Fruit fly (Drosophila melanogaster) whole organism, embryonic: Measurements from ENCODE around the gene CG13046.

Experiments used
- Atf6 ChIP-seq: fragments of 200-800 bp; sonication (Bioruptor generic); IDR thresholded peaks from 2 replicates; pipeline ENCODE4 v1.3.6; 2022; ENCODE audit warnings: missing biosample characterization, missing genetic modification characterization
- Awh ChIP-seq: fragments of 200-800 bp; sonication (Bioruptor generic); IDR thresholded peaks from 2 replicates; pipeline ENCODE4, ENCODE4 v1.3.6; 2022; ENCODE audit warnings: missing biosample characterization, missing genetic modification characterization
- CG12219 ChIP-seq: fragments of 200-800 bp; sonication (Bioruptor generic); optimal IDR thresholded peaks from 3 replicates; lab custom pipeline; 2018; ENCODE audit warnings: missing biosample characterization, mild to moderate bottlenecking, missing genetic modification characterization
- CG12769 ChIP-seq: fragments of 200-800 bp; sonication (Bioruptor generic); optimal IDR thresholded peaks from 2 replicates; lab custom pipeline; 2019; ENCODE audit warnings: missing biosample characterization, mild to moderate bottlenecking, missing genetic modification characterization, moderate library complexity
- CG15269 ChIP-seq: fragments of 200-800 bp; sonication (Bioruptor generic); optimal IDR thresholded peaks from 2 replicates; lab custom pipeline; 2018; ENCODE audit warnings: missing biosample characterization, mild to moderate bottlenecking, missing genetic modification characterization, moderate library complexity
- CG34422 ChIP-seq: fragments of 200-800 bp; sonication (Bioruptor generic); IDR thresholded peaks from 3 replicates; pipeline ENCODE4 v1.3.6; 2022; ENCODE audit warnings: missing biosample characterization, missing genetic modification characterization
- CG4282 ChIP-seq: fragments of 200-800 bp; sonication (Bioruptor generic); optimal IDR thresholded peaks from 2 replicates; lab custom pipeline; 2016; ENCODE audit warnings: missing biosample characterization, missing genetic modification characterization
- CG4730 ChIP-seq: fragments of 200-800 bp; sonication (Bioruptor generic); IDR thresholded peaks from 2 replicates; pipeline ENCODE4 v1.3.6; 2022; ENCODE audit warnings: missing biosample characterization, missing genetic modification characterization
- Deaf1 ChIP-seq: fragments of 200-800 bp; optimal IDR thresholded peaks from 3 replicates; lab custom pipeline; 2019; ENCODE audit warnings: missing biosample characterization, mild to moderate bottlenecking, missing genetic modification characterization, moderate library complexity
- Dip3 ChIP-seq: fragments of 200-800 bp; sonication (Bioruptor generic); optimal IDR thresholded peaks from 3 replicates; lab custom pipeline; 2016; ENCODE audit warnings: missing biosample characterization, missing genetic modification characterization
- Dref ChIP-seq: fragments of 200-800 bp; sonication (Bioruptor generic); IDR thresholded peaks from 2 replicates; pipeline ENCODE4 v1.3.6; 2022; ENCODE audit warnings: missing biosample characterization, missing genetic modification characterization
- E2f1 ChIP-seq: fragments of 200-800 bp; sonication (Bioruptor generic); IDR thresholded peaks from 2 replicates; pipeline ENCODE4 v1.3.6; 2022; ENCODE audit warnings: missing biosample characterization, missing genetic modification characterization
- Ets65A ChIP-seq: fragments of 200-800 bp; sonication (Bioruptor generic); peaks from one replicate; lab custom pipeline; 2016; ENCODE audit warnings: missing biosample characterization, missing genetic modification characterization
- Ets97D ChIP-seq: fragments of 200-800 bp; sonication (Bioruptor generic); optimal IDR thresholded peaks from 3 replicates; lab custom pipeline; 2016; ENCODE audit warnings: missing biosample characterization, missing genetic modification characterization
- Hr78 ChIP-seq, 2 experiments: fragments of 200-800 bp in 1 of 2; fragments of >200 bp in 1 of 2; sonication (Bioruptor generic) in 1 of 2; optimal IDR thresholded peaks; 2 replicates each; lab custom pipeline; 2017 to 2019; ENCODE audit warnings: missing biosample characterization in 2 of 2, missing genetic modification characterization in 2 of 2, mild to moderate bottlenecking in 1 of 2, moderate library complexity in 1 of 2
- Optix ChIP-seq: fragments of 200-800 bp; sonication (Bioruptor generic); IDR thresholded peaks from 3 replicates; pipeline ENCODE4 v1.3.6; 2022; ENCODE audit warnings: missing biosample characterization, missing genetic modification characterization
- Taf1 ChIP-seq: fragments of 200-800 bp; sonication (Bioruptor generic); IDR thresholded peaks from 2 replicates; pipeline ENCODE4 v1.3.6; 2022; ENCODE audit warnings: missing biosample characterization, missing genetic modification characterization
- YL-1 ChIP-seq: fragments of 200-800 bp; sonication (Bioruptor generic); optimal IDR thresholded peaks from 3 replicates; lab custom pipeline; 2017; ENCODE audit warnings: missing biosample characterization, mild to moderate bottlenecking, missing genetic modification characterization
- abd-A ChIP-seq: fragments of 200-800 bp; sonication (Bioruptor generic); optimal IDR thresholded peaks from 3 replicates; lab custom pipeline; 2019; ENCODE audit warnings: missing biosample characterization, mild to moderate bottlenecking, missing genetic modification characterization, moderate library complexity
- caup ChIP-seq: fragments of 200-800 bp; sonication (Bioruptor generic); optimal IDR thresholded peaks from 3 replicates; lab custom pipeline; 2017; ENCODE audit warnings: missing biosample characterization, mild to moderate bottlenecking, missing genetic modification characterization, moderate library complexity; ENCODE audit not compliant: severe bottlenecking
- chinmo ChIP-seq: fragments of 200-800 bp; sonication (Bioruptor generic); IDR thresholded peaks from 4 replicates; pipeline ENCODE4 v1.3.6; 2022; ENCODE audit warnings: missing biosample characterization, missing genetic modification characterization; ENCODE audit not compliant: partially characterized antibody
- lbe ChIP-seq: fragments of 200-800 bp; sonication (Bioruptor generic); optimal IDR thresholded peaks from 2 replicates; lab custom pipeline; 2016; ENCODE audit warnings: missing biosample characterization, mild to moderate bottlenecking, missing genetic modification characterization
- nom ChIP-seq: fragments of 200-800 bp; sonication (Bioruptor generic); optimal IDR thresholded peaks from 2 replicates; lab custom pipeline; 2017; ENCODE audit warnings: missing biosample characterization, missing genetic modification characterization, mild to moderate bottlenecking, moderate library complexity, missing genetic modification reagents
- oc ChIP-seq: fragments of 200-800 bp; sonication (Bioruptor generic); optimal IDR thresholded peaks from 2 replicates; lab custom pipeline; 2018; ENCODE audit warnings: missing biosample characterization, mild to moderate bottlenecking, missing genetic modification characterization, moderate library complexity
- onecut ChIP-seq: fragments of 200-800 bp; sonication (Bioruptor generic); IDR thresholded peaks from 2 replicates; pipeline ENCODE4 v1.3.6; 2022; ENCODE audit warnings: missing biosample characterization, missing genetic modification characterization
- pan ChIP-seq, 4 experiments: fragments of >200 bp in 3 of 4; fragments of 200-800 bp in 1 of 4; sonication (Bioruptor generic) in 1 of 4; optimal IDR thresholded peaks in 3 of 4; IDR thresholded peaks in 1 of 4; 2 replicates each; pipeline versions ENCODE4 v1.3.6 to Lab custom; 2017 to 2022; ENCODE audit warnings: missing biosample characterization in 2 of 4, missing genetic modification characterization in 2 of 4, mixed read lengths in 1 of 4
- sd ChIP-seq: fragments of 200-800 bp; sonication (Bioruptor generic); optimal IDR thresholded peaks from 3 replicates; lab custom pipeline; 2018; ENCODE audit warnings: missing biosample characterization, mild to moderate bottlenecking, missing genetic modification characterization, moderate library complexity
- unpg ChIP-seq: fragments of 200-800 bp; sonication (Bioruptor generic); optimal IDR thresholded peaks from 3 replicates; lab custom pipeline; 2018; ENCODE audit warnings: missing biosample characterization, mild to moderate bottlenecking, missing genetic modification characterization, moderate library complexity
- vvl ChIP-seq: fragments of 200-800 bp; sonication (Bioruptor generic); IDR thresholded peaks from 2 replicates; pipeline ENCODE4 v1.3.6; 2022; ENCODE audit warnings: missing biosample characterization, missing genetic modification characterization
- z ChIP-seq: fragments of 200-800 bp; sonication (Bioruptor generic); IDR thresholded peaks from 3 replicates; pipeline ENCODE4 v1.3.6; 2022; ENCODE audit warnings: missing biosample characterization, missing genetic modification characterization

CG13046 gene

DNA sequence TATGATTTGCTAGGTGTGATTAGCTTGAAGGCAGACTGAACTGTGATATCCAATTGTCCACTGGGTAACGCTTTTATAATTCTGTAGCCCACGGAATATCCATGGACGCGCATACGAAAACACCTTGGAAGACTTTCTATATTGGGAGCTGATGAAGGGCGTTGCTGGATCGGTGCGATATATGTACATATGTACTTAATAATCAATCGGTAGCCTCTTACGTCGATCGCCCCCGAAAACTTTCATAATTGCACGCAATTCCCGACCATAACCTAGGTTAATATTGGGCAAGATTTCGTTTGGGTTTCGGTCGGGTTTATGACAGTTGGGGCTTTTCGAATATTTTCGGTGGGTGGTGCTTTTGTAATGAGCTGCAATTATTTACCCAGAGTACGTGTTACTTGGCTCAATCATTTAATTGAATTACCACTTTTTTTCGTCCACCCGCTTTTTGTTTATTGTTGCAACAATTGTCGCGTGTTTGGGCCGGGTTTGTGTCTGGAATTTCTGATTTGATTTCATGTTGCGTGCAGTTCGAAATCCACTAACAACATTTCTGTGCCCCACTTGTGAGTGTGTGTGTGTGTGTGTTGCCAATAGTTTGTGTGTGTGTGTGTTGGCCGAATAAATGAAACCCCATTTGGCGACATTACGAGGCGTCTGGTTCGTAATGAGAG is 6.2 kb downstream of the CG13046 start, which contains the start of gene CG13049:
Gene CG13049, minus strand, starts transcription at position 51 of the 677 bp plus-strand sequence.
- TF ChIP-seq unpg (GFP tag; lab: Kevin White, UChicago) (no peak), pan (optimal IDR thresholded peaks at IDR 0.05; lab: Kevin White, UChicago) (no peak), pan (GFP tag; optimal IDR thresholded peaks at IDR 0.05 in 1 of 2, IDR thresholded peaks at IDR 0.05 in 1 of 2) (peak in 1 of 2 experiments; percentile 12), sd (tag; lab: Kevin White, UChicago) (peak; percentile 3), vvl (GFP tag; lab: Robert Waterston, UW) (peak; percentile 52; the same call in 1 of the 2 replicates), CG4730 (GFP tag; lab: Robert Waterston, UW) (no peak)

DNA sequence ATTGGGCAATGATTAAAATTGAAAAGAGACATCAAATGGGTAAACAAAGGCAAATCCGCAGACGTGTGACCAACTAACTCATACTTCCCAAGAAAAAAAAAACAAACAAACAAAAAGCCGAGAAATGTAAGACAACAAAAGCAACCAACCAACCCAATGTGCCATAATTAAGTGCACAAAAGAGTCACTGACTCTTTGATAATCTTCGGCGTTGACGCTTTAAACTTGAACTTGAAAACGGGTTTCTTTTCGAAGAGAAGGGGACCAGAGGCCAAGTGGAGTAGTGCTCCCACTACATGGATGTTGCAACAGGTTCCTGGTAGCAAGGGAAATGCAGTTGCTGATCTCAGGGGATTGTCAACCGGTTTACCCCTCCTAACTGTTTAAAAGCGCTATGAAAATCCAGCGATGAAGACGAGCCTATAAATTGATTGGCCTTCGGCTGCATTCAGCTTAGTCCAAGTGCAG is 8.2 kb downstream of the CG13046 start, which contains the start of gene CG13064:
Gene CG13064, plus strand, starts transcription at position 418 of the 468 bp plus-strand sequence.
- peak; percentile 50 for TF ChIP-seq CG12769 (tag; lab: Kevin White, UChicago)
- peak; percentile 75 for TF ChIP-seq abd-A (tag; lab: Kevin White, UChicago)
- peak in 1 of 2 experiments; percentile 87 for TF ChIP-seq Hr78 (GFP tag; optimal IDR thresholded peaks at IDR 0.05; lab: Kevin White, UChicago)
- TF ChIP-seq nom (GFP tag; lab: Kevin White, UChicago), result peak; percentile 8
- peak; percentile 27 for TF ChIP-seq CG15269 (tag; lab: Kevin White, UChicago)
- no peak for TF ChIP-seq lbe (GFP tag; lab: Kevin White, UChicago)
- TF ChIP-seq Deaf1 (tag; lab: Kevin White, UChicago), result no peak
- peak; percentile 56 for TF ChIP-seq oc (tag; lab: Kevin White, UChicago)
- 0 out of 4 replicates have a peak, but pooled peaks have one; percentile 65 for TF ChIP-seq chinmo (GFP tag; lab: Robert Waterston, UW)
- TF ChIP-seq Awh (GFP tag; lab: Robert Waterston, UW), result peak; percentile 19; the same call in 1 of the 2 replicates

DNA sequence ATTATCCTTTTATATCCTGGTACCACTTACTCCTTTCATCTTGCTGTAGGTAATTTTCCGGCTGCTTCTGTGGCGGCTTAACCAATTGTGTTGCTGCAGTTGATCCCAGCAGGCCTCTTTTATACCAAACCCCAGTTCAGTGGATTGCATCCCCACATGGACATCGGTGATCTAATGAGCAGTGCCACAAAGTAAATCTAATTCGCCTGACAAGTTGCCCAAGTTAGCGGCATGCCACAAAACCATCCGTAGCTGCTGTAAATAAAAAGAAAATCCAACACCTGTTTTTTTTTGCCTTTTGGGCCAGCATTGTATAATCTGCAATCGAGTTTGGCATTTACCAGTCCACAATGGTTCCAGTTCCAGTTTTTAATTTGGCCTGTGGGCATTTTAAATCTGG is 9.1 kb downstream of the CG13046 start, which contains the start of gene CG13050:
Gene CG13050, minus strand, starts transcription at position 101 of the 400 bp plus-strand sequence.
- TF ChIP-seq Dip3 (GFP tag; lab: Kevin White, UChicago), result no peak

DNA sequence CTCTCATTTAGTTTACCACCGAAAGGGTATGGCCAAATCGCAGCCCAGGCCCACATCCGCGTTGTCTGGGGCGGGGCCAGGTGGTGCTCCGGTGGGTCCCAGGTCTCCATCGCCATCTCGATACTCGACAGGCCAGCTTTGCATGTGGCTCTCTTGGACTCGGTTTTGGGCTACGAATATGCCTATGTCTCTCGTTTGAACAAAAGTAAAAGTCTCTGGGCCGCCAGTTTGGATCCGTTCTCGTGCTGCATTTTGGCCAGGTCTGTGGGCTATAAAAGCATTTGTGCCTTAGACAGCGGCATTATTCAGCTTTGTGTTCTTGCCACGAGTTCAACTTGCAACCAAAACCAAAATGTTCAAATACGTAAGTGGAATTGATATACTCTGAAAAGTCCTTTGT is 11.1 kb downstream of the CG13046 start, which contains the start of gene CG13065:
Gene CG13065, plus strand, starts transcription at position 301 of the 400 bp plus-strand sequence.
- no peak for TF ChIP-seq Awh (GFP tag; lab: Robert Waterston, UW)
- no peak for TF ChIP-seq YL-1

DNA sequence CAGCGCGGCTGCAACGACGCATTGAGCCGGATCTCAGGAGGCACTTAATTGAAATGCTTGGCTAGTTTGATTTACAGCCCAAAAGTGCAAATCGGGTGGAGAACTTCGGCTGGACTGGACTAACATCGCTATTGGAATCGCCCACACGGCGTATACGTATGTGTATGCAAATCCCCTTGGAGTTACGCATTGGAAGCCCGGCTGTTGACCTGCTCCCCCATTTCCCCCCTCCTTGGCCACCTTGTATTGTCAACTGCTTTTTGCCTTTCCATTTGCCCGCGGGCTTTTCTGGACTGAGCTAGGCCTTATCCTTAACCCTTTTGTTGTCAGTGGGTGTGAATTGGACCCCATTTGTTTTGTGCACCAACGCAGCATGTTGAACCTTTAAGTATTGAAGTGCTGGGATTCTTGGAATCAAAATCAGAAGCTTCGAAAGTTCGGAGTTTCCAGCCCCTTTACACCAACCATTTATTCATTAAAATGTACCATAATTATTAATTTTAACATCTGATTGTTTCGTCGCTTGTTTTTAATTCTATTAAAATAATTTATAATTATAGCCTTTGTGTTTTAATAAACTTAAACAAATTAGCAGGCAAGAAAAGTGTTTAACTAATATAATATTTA is 12.7 kb downstream of the CG13046 start:
- TF ChIP-seq z, result no peak
- no peak for TF ChIP-seq Optix (GFP tag; lab: Robert Waterston, UW)
- no peak for TF ChIP-seq Taf1 (GFP tag; lab: Robert Waterston, UW)
- TF ChIP-seq E2f1 (GFP tag; lab: Robert Waterston, UW), result no peak
- TF ChIP-seq CG4282 (GFP tag; lab: Kevin White, UChicago), result no peak
- TF ChIP-seq Atf6 (GFP tag; lab: Robert Waterston, UW), result no peak
- TF ChIP-seq Dref, result 0 out of 2 replicates have a peak, but pooled peaks have one; percentile 9
- no peak for TF ChIP-seq caup (GFP tag; lab: Kevin White, UChicago)
- TF ChIP-seq CG34422 (GFP tag; lab: Robert Waterston, UW), result no peak
- no peak for TF ChIP-seq CG12219 (GFP tag; lab: Kevin White, UChicago)
- peak; percentile 11 for TF ChIP-seq Ets65A (GFP tag; lab: Kevin White, UChicago)
- TF ChIP-seq onecut (GFP tag; lab: Robert Waterston, UW), result no peak
- TF ChIP-seq Ets97D (GFP tag; lab: Kevin White, UChicago), result no peak
- TF ChIP-seq, all 482 proteins: peak for 2
